Worm (Caenorhabditis elegans) whole organism, L3 larva: ENCODE data around the gene F32E10.5.

Experiments
- R02D3.7 ChIP-seq: fragments of 150-350 bp; optimal IDR thresholded peaks from 2 replicates; lab custom pipeline; 2014; ENCODE audit warnings: missing biosample characterization, missing genetic modification characterization
- ZK546.5 ChIP-seq: sonication (generic microtip); optimal IDR thresholded peaks from 2 replicates; lab custom pipeline; 2017; ENCODE audit warnings: missing biosample characterization, missing genetic modification characterization
- aly-2 ChIP-seq: fragments of 150-350 bp; optimal IDR thresholded peaks from 2 replicates; lab custom pipeline; 2014; ENCODE audit warnings: missing biosample characterization, missing genetic modification characterization
- ama-1 ChIP-seq: fragments of 150-350 bp; optimal IDR thresholded peaks from 2 replicates; lab custom pipeline; 2018
- ceh-16 ChIP-seq: sonication (generic microtip); optimal IDR thresholded peaks from 2 replicates; lab custom pipeline; 2017; ENCODE audit warnings: missing biosample characterization, missing genetic modification characterization
- ceh-28 ChIP-seq: fragments of 150-350 bp; optimal IDR thresholded peaks from 2 replicates; lab custom pipeline; 2014; ENCODE audit warnings: missing biosample characterization, missing genetic modification reagents, missing genetic modification characterization
- ceh-82 ChIP-seq: fragments of 150-350 bp; optimal IDR thresholded peaks from 2 replicates; lab custom pipeline; 2014; ENCODE audit warnings: missing biosample characterization, missing genetic modification characterization
- ceh-9 ChIP-seq: sonication (generic microtip); optimal IDR thresholded peaks from 2 replicates; lab custom pipeline; 2018; ENCODE audit warnings: missing biosample characterization, missing genetic modification characterization
- daf-12 ChIP-seq: fragments of 150-350 bp; optimal IDR thresholded peaks from 2 replicates; lab custom pipeline; 2014; ENCODE audit warnings: missing biosample characterization, missing genetic modification reagents, missing genetic modification characterization
- egl-27 ChIP-seq: sonication (generic microtip); optimal IDR thresholded peaks from 4 replicates; lab custom pipeline; 2017; ENCODE audit warnings: missing biosample characterization, missing genetic modification reagents, missing genetic modification characterization
- egl-5 ChIP-seq: fragments of 150-350 bp; optimal IDR thresholded peaks from 2 replicates; lab custom pipeline; 2017; ENCODE audit warnings: missing biosample characterization, missing genetic modification reagents, missing genetic modification characterization, inconsistent platforms
- elt-1 ChIP-seq: fragments of 150-350 bp; optimal IDR thresholded peaks from 2 replicates; lab custom pipeline; 2014; ENCODE audit warnings: missing biosample characterization, missing genetic modification characterization
- elt-2 ChIP-seq: sonication (generic microtip); optimal IDR thresholded peaks from 2 replicates; lab custom pipeline; 2016; ENCODE audit warnings: missing genetic modification reagents, mild to moderate bottlenecking, missing genetic modification characterization, missing compliant biosample characterization
- elt-3 ChIP-seq, 3 experiments: fragments of 150-350 bp in 1 of 3; sonication (generic microtip) in 2 of 3; optimal IDR thresholded peaks; 2 replicates in 2 of 3; 4 replicates in 1 of 3; lab custom pipeline; 2014 to 2017; ENCODE audit warnings: missing biosample characterization in 3 of 3, missing genetic modification characterization in 3 of 3
- eor-1 ChIP-seq, 2 experiments: fragments of 150-350 bp; optimal IDR thresholded peaks; 2 replicates each; lab custom pipeline; 2014 to 2018; ENCODE audit warnings: missing biosample characterization in 2 of 2, missing genetic modification characterization in 2 of 2
- fkh-10 ChIP-seq: sonication (generic microtip); optimal IDR thresholded peaks from 2 replicates; lab custom pipeline; 2017; ENCODE audit warnings: missing biosample characterization, missing genetic modification reagents, missing genetic modification characterization
- fkh-2 ChIP-seq: fragments of 150-350 bp; optimal IDR thresholded peaks from 2 replicates; lab custom pipeline; 2014; ENCODE audit warnings: missing biosample characterization, missing genetic modification reagents, missing genetic modification characterization
- fos-1 ChIP-seq: fragments of 150-350 bp; optimal IDR thresholded peaks from 2 replicates; lab custom pipeline; 2014; ENCODE audit warnings: missing biosample characterization, missing genetic modification characterization
- hmg-11 ChIP-seq: sonication (generic microtip); optimal IDR thresholded peaks from 2 replicates; lab custom pipeline; 2016; ENCODE audit warnings: missing genetic modification characterization, missing compliant biosample characterization
- jun-1 ChIP-seq: fragments of 150-350 bp; optimal IDR thresholded peaks from 2 replicates; lab custom pipeline; 2014; ENCODE audit warnings: missing biosample characterization, missing genetic modification reagents, missing genetic modification characterization
- lin-15B ChIP-seq: fragments of 150-350 bp; optimal IDR thresholded peaks from 2 replicates; lab custom pipeline; 2014; ENCODE audit warnings: missing biosample characterization, missing genetic modification characterization
- lin-39 ChIP-seq: fragments of 150-350 bp; optimal IDR thresholded peaks from 2 replicates; lab custom pipeline; 2018; ENCODE audit warnings: missing biosample characterization, missing genetic modification reagents, missing genetic modification characterization
- lsy-12 ChIP-seq: sonication (generic microtip); optimal IDR thresholded peaks from 2 replicates; lab custom pipeline; 2016; ENCODE audit warnings: mild to moderate bottlenecking, missing genetic modification characterization, missing compliant biosample characterization
- mdl-1 ChIP-seq: fragments of 150-350 bp; optimal IDR thresholded peaks from 2 replicates; lab custom pipeline; 2014; ENCODE audit warnings: missing biosample characterization, missing genetic modification characterization
- mml-1 ChIP-seq: fragments of 150-350 bp; sonication (generic microtip); optimal IDR thresholded peaks from 3 replicates; lab custom pipeline; 2014; ENCODE audit warnings: missing biosample characterization, missing genetic modification characterization
- nfya-1 ChIP-seq: sonication (generic microtip); optimal IDR thresholded peaks from 2 replicates; lab custom pipeline; 2017; ENCODE audit warnings: missing genetic modification characterization, mild to moderate bottlenecking, missing compliant biosample characterization, antibody characterized with exemption, moderate library complexity; ENCODE audit not compliant: insufficient read depth
- nhr-11 ChIP-seq: fragments of 150-350 bp; optimal IDR thresholded peaks from 2 replicates; lab custom pipeline; 2014; ENCODE audit warnings: missing biosample characterization, missing genetic modification characterization
- nhr-12 ChIP-seq: fragments of 150-350 bp; optimal IDR thresholded peaks from 2 replicates; lab custom pipeline; 2014; ENCODE audit warnings: missing biosample characterization, missing genetic modification characterization
- nhr-23 ChIP-seq: fragments of 150-350 bp; optimal IDR thresholded peaks from 2 replicates; lab custom pipeline; 2014; ENCODE audit warnings: missing biosample characterization, missing genetic modification reagents, missing genetic modification characterization
- nhr-237 ChIP-seq: fragments of 150-350 bp; optimal IDR thresholded peaks from 2 replicates; lab custom pipeline; 2014; ENCODE audit warnings: missing biosample characterization, missing genetic modification characterization
- nhr-25 ChIP-seq: sonication (generic microtip); optimal IDR thresholded peaks from 2 replicates; lab custom pipeline; 2017; ENCODE audit warnings: missing biosample characterization, missing genetic modification characterization
- nhr-28 ChIP-seq: fragments of 150-350 bp; optimal IDR thresholded peaks from 2 replicates; lab custom pipeline; 2014; ENCODE audit warnings: missing biosample characterization, missing genetic modification characterization
- nhr-43 ChIP-seq: sonication (generic microtip); optimal IDR thresholded peaks from 2 replicates; lab custom pipeline; 2016; ENCODE audit warnings: mild to moderate bottlenecking, missing genetic modification characterization, missing compliant biosample characterization; ENCODE audit not compliant: poor library complexity, severe bottlenecking
- nhr-67 ChIP-seq: fragments of 150-350 bp; optimal IDR thresholded peaks from 2 replicates; lab custom pipeline; 2014; ENCODE audit warnings: missing biosample characterization, missing genetic modification characterization
- nhr-76 ChIP-seq: fragments of 150-350 bp; sonication (generic microtip); optimal IDR thresholded peaks from 5 replicates; lab custom pipeline; 2014; ENCODE audit warnings: missing biosample characterization, missing genetic modification characterization
- nhr-77 ChIP-seq: fragments of 150-350 bp; optimal IDR thresholded peaks from 2 replicates; lab custom pipeline; 2014; ENCODE audit warnings: missing biosample characterization, missing genetic modification characterization
- pha-4 ChIP-seq: fragments of 150-350 bp; optimal IDR thresholded peaks from 2 replicates; lab custom pipeline; 2014; ENCODE audit warnings: missing biosample characterization, missing genetic modification reagents, missing genetic modification characterization
- pqm-1 ChIP-seq: fragments of 150-350 bp; optimal IDR thresholded peaks from 2 replicates; lab custom pipeline; 2017; ENCODE audit warnings: missing biosample characterization, missing genetic modification characterization, inconsistent platforms
- sea-2 ChIP-seq: fragments of 150-350 bp; sonication (generic microtip); optimal IDR thresholded peaks from 4 replicates; lab custom pipeline; 2014; ENCODE audit warnings: missing biosample characterization, missing genetic modification reagents, missing genetic modification characterization
- skn-1 ChIP-seq: fragments of 150-350 bp; optimal IDR thresholded peaks from 2 replicates; lab custom pipeline; 2014; ENCODE audit warnings: missing biosample characterization, missing genetic modification characterization
- snpc-4 ChIP-seq: fragments of 150-350 bp; optimal IDR thresholded peaks from 2 replicates; lab custom pipeline; 2014; ENCODE audit warnings: missing biosample characterization, missing genetic modification characterization
- tbx-2 ChIP-seq: sonication (generic microtip); optimal IDR thresholded peaks from 2 replicates; lab custom pipeline; 2016; ENCODE audit warnings: mild to moderate bottlenecking, missing genetic modification characterization, missing compliant biosample characterization
- unc-39 ChIP-seq: sonication (generic microtip); optimal IDR thresholded peaks from 4 replicates; lab custom pipeline; 2017; ENCODE audit warnings: missing biosample characterization, missing genetic modification characterization
- unc-62 ChIP-seq: fragments of 150-350 bp; sonication (generic microtip); optimal IDR thresholded peaks from 4 replicates; lab custom pipeline; 2014; ENCODE audit warnings: missing biosample characterization, missing genetic modification reagents, missing genetic modification characterization
- zag-1 ChIP-seq: fragments of 150-350 bp; optimal IDR thresholded peaks from 2 replicates; lab custom pipeline; 2014; ENCODE audit warnings: missing biosample characterization, missing genetic modification characterization
- ztf-11 ChIP-seq: fragments of 150-350 bp; optimal IDR thresholded peaks from 2 replicates; lab custom pipeline; 2014; ENCODE audit warnings: missing biosample characterization, missing genetic modification characterization
- ztf-4 ChIP-seq: fragments of 150-350 bp; optimal IDR thresholded peaks from 2 replicates; lab custom pipeline; 2014; ENCODE audit warnings: missing biosample characterization, missing genetic modification characterization

Gene F32E10.5

ce11 chrIV:7573944-7574343 lies 4.2 kb downstream of the F32E10.5 start:
- TF ChIP-seq lsy-12 (tag; lab: Kevin White, UChicago) (peak; percentile 87), ceh-28 (tag; lab: Kevin White, UChicago) (no peak), nhr-23 (tag; lab: Kevin White, UChicago) (peak; percentile 78), pha-4 (no peak), egl-27 (tag; lab: Kevin White, UChicago) (peak; percentile 81), daf-12 (tag; lab: Kevin White, UChicago) (no peak), unc-62 (no peak), nhr-77 (tag; lab: Kevin White, UChicago) (peak; percentile 26), pqm-1 (tag; lab: Kevin White, UChicago) (no peak), jun-1 (tag; lab: Kevin White, UChicago) (no peak), ztf-4 (tag; lab: Kevin White, UChicago) (peak; percentile 22), nhr-43 (tag; lab: Kevin White, UChicago) (peak; percentile 81), unc-39 (tag; lab: Kevin White, UChicago) (no peak), elt-1 (tag; lab: Kevin White, UChicago) (peak; percentile 24), ztf-11 (tag; lab: Kevin White, UChicago) (peak; percentile 46), ZK546.5 (no peak), aly-2 (tag; lab: Kevin White, UChicago) (peak; percentile 41), nhr-76 (tag; lab: Kevin White, UChicago) (peak; percentile 12), lin-39 (tag; lab: Kevin White, UChicago) (peak; percentile 85), tbx-2 (peak; percentile 73), fkh-2 (tag; lab: Kevin White, UChicago) (no peak), lin-15B (tag; lab: Kevin White, UChicago) (peak; percentile 50), nhr-237 (no peak), R02D3.7 (tag; lab: Kevin White, UChicago) (no peak), elt-2 (peak; percentile 55), nfya-1 (tag; lab: Kevin White, UChicago) (peak; percentile 65), fos-1 (tag; lab: Kevin White, UChicago) (no peak), ceh-82 (tag; lab: Kevin White, UChicago) (peak; percentile 69), nhr-11 (tag; lab: Kevin White, UChicago) (no peak), ceh-16 (tag; lab: Kevin White, UChicago) (peak; percentile 44), ceh-9 (tag; lab: Kevin White, UChicago) (no peak), fkh-10 (GFP tag; lab: Kevin White, UChicago) (no peak), hmg-11 (tag; lab: Kevin White, UChicago) (peak; percentile 97), nhr-67 (no peak), zag-1 (tag; lab: Kevin White, UChicago) (no peak), mml-1 (tag; lab: Kevin White, UChicago) (no peak), nhr-28 (tag; lab: Kevin White, UChicago) (no peak), nhr-12 (tag; lab: Kevin White, UChicago) (no peak), eor-1 (tag; optimal IDR thresholded peaks at IDR 0.05; lab: Kevin White, UChicago) (no peak), mdl-1 (tag; lab: Kevin White, UChicago) (no peak), skn-1 (tag; lab: Kevin White, UChicago) (peak; percentile 53), sea-2 (no peak), nhr-25 (tag; lab: Kevin White, UChicago) (peak; percentile 40), egl-5 (tag; lab: Kevin White, UChicago) (peak; percentile 91), elt-3 (tag; optimal IDR thresholded peaks at IDR 0.05; lab: Kevin White, UChicago) (peak in 1 of 3 experiments; percentile 72), snpc-4 (tag; lab: Kevin White, UChicago) (no peak), ama-1 (lab: Kevin White, UChicago) (peak; percentile 58)
